Fruit fly (Drosophila melanogaster): ENCODE measurements around the gene PH4alphaNE1.

PH4alphaNE1 gene

dm6 chr3R:30525629-30526028, 25.5 kb upstream of the PH4alphaNE1 start:
- TF ChIP-seq EcR (GFP tag; optimal IDR thresholded peaks at IDR 0.05), result no peak
- TF ChIP-seq pan (optimal IDR thresholded peaks at IDR 0.05), result no peak
- TF ChIP-seq psq (optimal IDR thresholded peaks at IDR 0.05), result no peak
- TF ChIP-seq Dll (optimal IDR thresholded peaks at IDR 0.05), result no peak
- TF ChIP-seq usp (GFP tag; optimal IDR thresholded peaks at IDR 0.05), result no peak
- TF ChIP-seq CG8478 (optimal IDR thresholded peaks at IDR 0.05), result no peak

- TF ChIP-seq pan (optimal IDR thresholded peaks at IDR 0.05), result no peak
- TF ChIP-seq psq (optimal IDR thresholded peaks at IDR 0.05), result no peak
- no peak for TF ChIP-seq EcR (GFP tag; optimal IDR thresholded peaks at IDR 0.05)
- TF ChIP-seq usp (GFP tag; optimal IDR thresholded peaks at IDR 0.05), result no peak
- no peak for TF ChIP-seq CG8478 (optimal IDR thresholded peaks at IDR 0.05)
- no peak for TF ChIP-seq Dll (optimal IDR thresholded peaks at IDR 0.05)
Measured at dm6 chr3R:30518274-30518873, 18.2 kb upstream of the PH4alphaNE1 start.

dm6 chr3R:30514255-30514827, 14.2 kb upstream of the PH4alphaNE1 start, which contains the start of the genes CG31524 and CG9698:
CG31524 (minus strand) TSS chr3R:30514355.
CG9698 (plus strand) TSS chr3R:30514777.
- peak in 1 of 2 experiments; percentile 18 for TF ChIP-seq EcR (GFP tag; optimal IDR thresholded peaks at IDR 0.05)
- TF ChIP-seq pan (optimal IDR thresholded peaks at IDR 0.05), result no peak

- TF ChIP-seq EcR (GFP tag; optimal IDR thresholded peaks at IDR 0.05) (no peak), CG8478 (optimal IDR thresholded peaks at IDR 0.05) (no peak), pan (optimal IDR thresholded peaks at IDR 0.05) (no peak), Dll (optimal IDR thresholded peaks at IDR 0.05) (no peak), psq (optimal IDR thresholded peaks at IDR 0.05) (no peak), usp (GFP tag; optimal IDR thresholded peaks at IDR 0.05) (no peak)
Measured at dm6 chr3R:30512114-30512513, 12.0 kb upstream of the PH4alphaNE1 start, which contains the start of gene PH4alphaNE2. PH4alphaNE2 (minus strand) TSS chr3R:30512214.

- TF ChIP-seq usp (GFP tag; optimal IDR thresholded peaks at IDR 0.05), result no peak
- TF ChIP-seq EcR (GFP tag; optimal IDR thresholded peaks at IDR 0.05), result no peak
- TF ChIP-seq psq (optimal IDR thresholded peaks at IDR 0.05), result no peak
- no peak for TF ChIP-seq Dll (optimal IDR thresholded peaks at IDR 0.05)
- TF ChIP-seq pan (optimal IDR thresholded peaks at IDR 0.05), result no peak
- TF ChIP-seq CG8478 (optimal IDR thresholded peaks at IDR 0.05), result no peak
Measured at dm6 chr3R:30507723-30508122, 7.6 kb upstream of the PH4alphaNE1 start, which contains the start of gene CG34041. CG34041 (plus strand) TSS chr3R:30508023.

- TF ChIP-seq CG8478 (optimal IDR thresholded peaks at IDR 0.05) (no peak), Dll (optimal IDR thresholded peaks at IDR 0.05) (no peak), usp (GFP tag; optimal IDR thresholded peaks at IDR 0.05) (no peak), pan (optimal IDR thresholded peaks at IDR 0.05) (no peak), EcR (GFP tag; optimal IDR thresholded peaks at IDR 0.05) (no peak), psq (optimal IDR thresholded peaks at IDR 0.05) (no peak)
Measured at dm6 chr3R:30505561-30506037, 5.5 kb upstream of the PH4alphaNE1 start, which contains the start of the genes PH4alphaSG1 and CG15539. PH4alphaSG1 (minus strand) TSS chr3R:30505661. CG15539 (plus strand) TSS chr3R:30505987.

- TF ChIP-seq usp (GFP tag; optimal IDR thresholded peaks at IDR 0.05) (no peak), CG8478 (optimal IDR thresholded peaks at IDR 0.05) (no peak), EcR (GFP tag; optimal IDR thresholded peaks at IDR 0.05) (no peak), psq (optimal IDR thresholded peaks at IDR 0.05) (no peak), Dll (optimal IDR thresholded peaks at IDR 0.05) (no peak), pan (optimal IDR thresholded peaks at IDR 0.05) (no peak)
Measured at dm6 chr3R:30503406-30503805, 3.3 kb upstream of the PH4alphaNE1 start, which contains the start of gene CG31371. CG31371 (minus strand) TSS chr3R:30503506.

dm6 chr3R:30501174-30501573, 1.0 kb upstream of the PH4alphaNE1 start:
- TF ChIP-seq pan (optimal IDR thresholded peaks at IDR 0.05), result peak; percentile 69
- no peak for TF ChIP-seq psq (optimal IDR thresholded peaks at IDR 0.05)

dm6 chr3R:30496103-30496858, 3.8 kb downstream of the PH4alphaNE1 start, which contains the start of gene PH4alphaMP:
PH4alphaMP (minus strand) TSS chr3R:30496153.
- TF ChIP-seq pan (optimal IDR thresholded peaks at IDR 0.05) (no peak), EcR (GFP tag; optimal IDR thresholded peaks at IDR 0.05) (peak in 1 of 2 experiments; percentile 41)

dm6 chr3R:30489797-30490196, 10.3 kb downstream of the PH4alphaNE1 start, which contains the start of gene PH4alphaSG2:
PH4alphaSG2 (plus strand) TSS chr3R:30490074.
- TF ChIP-seq Dll (optimal IDR thresholded peaks at IDR 0.05) (no peak), usp (GFP tag; optimal IDR thresholded peaks at IDR 0.05) (no peak), EcR (GFP tag; optimal IDR thresholded peaks at IDR 0.05) (no peak), psq (optimal IDR thresholded peaks at IDR 0.05) (no peak), pan (optimal IDR thresholded peaks at IDR 0.05) (no peak), CG8478 (optimal IDR thresholded peaks at IDR 0.05) (no peak)

dm6 chr3R:30488663-30489062, 11.5 kb downstream of the PH4alphaNE1 start, which contains the start of gene Jon99Fi:
Jon99Fi (plus strand) TSS chr3R:30488963.
- no peak for TF ChIP-seq psq (optimal IDR thresholded peaks at IDR 0.05)
- TF ChIP-seq EcR (GFP tag; optimal IDR thresholded peaks at IDR 0.05), result no peak
- no peak for TF ChIP-seq CG8478 (optimal IDR thresholded peaks at IDR 0.05)
- no peak for TF ChIP-seq pan (optimal IDR thresholded peaks at IDR 0.05)
- no peak for TF ChIP-seq usp (GFP tag; optimal IDR thresholded peaks at IDR 0.05)
- TF ChIP-seq Dll (optimal IDR thresholded peaks at IDR 0.05), result no peak

- no peak for TF ChIP-seq usp (GFP tag; optimal IDR thresholded peaks at IDR 0.05)
- no peak for TF ChIP-seq psq (optimal IDR thresholded peaks at IDR 0.05)
- TF ChIP-seq CG8478 (optimal IDR thresholded peaks at IDR 0.05), result no peak
- TF ChIP-seq EcR (GFP tag; optimal IDR thresholded peaks at IDR 0.05), result no peak
- TF ChIP-seq Dll (optimal IDR thresholded peaks at IDR 0.05), result no peak
- no peak for TF ChIP-seq pan (optimal IDR thresholded peaks at IDR 0.05)
Measured at dm6 chr3R:30487828-30488227, 12.3 kb downstream of the PH4alphaNE1 start, which contains the start of gene Jon99Fii. Jon99Fii (minus strand) TSS chr3R:30487928.
